Fruit fly (Drosophila melanogaster) whole organism, embryonic: ENCODE measurements around the gene CG8851.

Experiments
- Adf1 ChIP-seq: fragments of 200-800 bp; sonication (Bioruptor generic); IDR thresholded peaks from 2 replicates; pipeline ENCODE4 v1.3.6; 2022; ENCODE audit warnings: missing biosample characterization, missing genetic modification characterization
- B-H2 ChIP-seq: fragments of 200-800 bp; sonication (Bioruptor generic); optimal IDR thresholded peaks from 2 replicates; lab custom pipeline; 2018; ENCODE audit warnings: missing biosample characterization, mild to moderate bottlenecking, missing genetic modification characterization
- Bdp1 ChIP-seq: fragments of 200-800 bp; sonication (Bioruptor generic); optimal IDR thresholded peaks from 3 replicates; lab custom pipeline; 2016; ENCODE audit warnings: missing biosample characterization, missing genetic modification characterization
- CG10209 ChIP-seq: fragments of 200-800 bp; sonication (Bioruptor generic); optimal IDR thresholded peaks from 3 replicates; lab custom pipeline; 2017; ENCODE audit warnings: missing biosample characterization, mild to moderate bottlenecking, missing genetic modification characterization, missing genetic modification reagents
- CG10267 ChIP-seq: fragments of 200-800 bp; sonication (Bioruptor generic); optimal IDR thresholded peaks from 2 replicates; lab custom pipeline; 2018; ENCODE audit warnings: missing biosample characterization, mild to moderate bottlenecking, missing genetic modification characterization, moderate library complexity
- CG10321 ChIP-seq: fragments of 200-800 bp; sonication (Bioruptor generic); IDR thresholded peaks from 2 replicates; pipeline ENCODE4 v1.3.6; 2022; ENCODE audit warnings: missing biosample characterization, missing genetic modification characterization
- CG12104 ChIP-seq: fragments of 200-800 bp; sonication (Bioruptor generic); optimal IDR thresholded peaks from 3 replicates; lab custom pipeline; 2016; ENCODE audit warnings: missing biosample characterization, missing genetic modification characterization
- CG12942 ChIP-seq: fragments of 200-800 bp; sonication (Bioruptor generic); optimal IDR thresholded peaks from 3 replicates; lab custom pipeline; 2016; ENCODE audit warnings: missing biosample characterization, missing genetic modification characterization
- CG13123 ChIP-seq: fragments of 200-800 bp; sonication (Bioruptor generic); optimal IDR thresholded peaks from 2 replicates; lab custom pipeline; 2016; ENCODE audit warnings: missing biosample characterization, missing genetic modification characterization
- CG1529 ChIP-seq: fragments of 200-800 bp; sonication (Bioruptor generic); optimal IDR thresholded peaks from 3 replicates; lab custom pipeline; 2018; ENCODE audit warnings: missing biosample characterization, missing genetic modification characterization
- CG15601 ChIP-seq: fragments of 200-800 bp; sonication (Bioruptor generic); optimal IDR thresholded peaks from 3 replicates; lab custom pipeline; 2019; ENCODE audit warnings: missing biosample characterization, mild to moderate bottlenecking, missing genetic modification characterization, moderate library complexity
- CG15696 ChIP-seq: fragments of 200-800 bp; sonication (Bioruptor generic); optimal IDR thresholded peaks from 2 replicates; lab custom pipeline; 2019; ENCODE audit warnings: missing biosample characterization, mild to moderate bottlenecking, missing genetic modification characterization, moderate library complexity
- CG17385 ChIP-seq: fragments of 200-800 bp; sonication (Bioruptor generic); optimal IDR thresholded peaks from 3 replicates; lab custom pipeline; 2018; ENCODE audit warnings: missing biosample characterization, mild to moderate bottlenecking, missing genetic modification characterization
- CG17612 ChIP-seq: fragments of 200-800 bp; sonication (Bioruptor generic); IDR thresholded peaks from 2 replicates; pipeline ENCODE4 v1.3.6; 2022; ENCODE audit warnings: missing biosample characterization, missing genetic modification characterization
- CG17829 ChIP-seq: fragments of 200-800 bp; optimal IDR thresholded peaks from 2 replicates; lab custom pipeline; 2019; ENCODE audit warnings: missing biosample characterization, mild to moderate bottlenecking, missing genetic modification characterization, moderate library complexity
- CG2199 ChIP-seq: fragments of 200-800 bp; sonication (Bioruptor generic); IDR thresholded peaks from 3 replicates; pipeline ENCODE4 v1.3.6; 2022; ENCODE audit warnings: missing biosample characterization, missing genetic modification characterization
- CG30403 ChIP-seq: fragments of 200-800 bp; sonication (Bioruptor generic); optimal IDR thresholded peaks from 3 replicates; lab custom pipeline; 2016; ENCODE audit warnings: missing biosample characterization, missing genetic modification characterization
- CG32772 ChIP-seq: fragments of 200-800 bp; sonication (Bioruptor generic); IDR thresholded peaks from 2 replicates; pipeline ENCODE4 v1.3.6; 2022; ENCODE audit warnings: missing biosample characterization, missing genetic modification characterization
- CG33557 ChIP-seq: fragments of 200-800 bp; sonication (Bioruptor generic); optimal IDR thresholded peaks from 2 replicates; lab custom pipeline; 2019; ENCODE audit warnings: missing biosample characterization, mild to moderate bottlenecking, missing genetic modification characterization, moderate library complexity
- CG3407 ChIP-seq: fragments of 200-800 bp; sonication (Bioruptor generic); optimal IDR thresholded peaks from 2 replicates; lab custom pipeline; 2018; ENCODE audit warnings: missing biosample characterization, mild to moderate bottlenecking, missing genetic modification characterization
- CG4404 ChIP-seq: fragments of 200-800 bp; sonication (Bioruptor generic); IDR thresholded peaks from 2 replicates; pipeline ENCODE4 v1.3.6; 2022; ENCODE audit warnings: missing biosample characterization, missing genetic modification characterization
- CG4854 ChIP-seq: fragments of 200-800 bp; sonication (Bioruptor generic); optimal IDR thresholded peaks from 2 replicates; lab custom pipeline; 2016; ENCODE audit warnings: missing biosample characterization, missing genetic modification characterization, inconsistent platforms
- CG6254 ChIP-seq: fragments of 200-800 bp; sonication (Bioruptor generic); optimal IDR thresholded peaks from 3 replicates; lab custom pipeline; 2017; ENCODE audit warnings: mild to moderate bottlenecking, missing biosample characterization, missing genetic modification reagents, missing genetic modification characterization
- CG6654 ChIP-seq: fragments of 200-800 bp; sonication (Bioruptor generic); optimal IDR thresholded peaks from 2 replicates; lab custom pipeline; 2017; ENCODE audit warnings: missing biosample characterization, mild to moderate bottlenecking, missing genetic modification characterization
- CG6854 ChIP-seq: fragments of 200-800 bp; sonication (Bioruptor generic); optimal IDR thresholded peaks from 3 replicates; lab custom pipeline; 2017; ENCODE audit warnings: missing biosample characterization, mild to moderate bottlenecking, missing genetic modification characterization
- CG8281 ChIP-seq: fragments of 200-800 bp; sonication (Bioruptor generic); optimal IDR thresholded peaks from 2 replicates; lab custom pipeline; 2018; ENCODE audit warnings: missing biosample characterization, mild to moderate bottlenecking, missing genetic modification characterization, moderate library complexity
- CG8765 ChIP-seq: fragments of 200-800 bp; sonication (Bioruptor generic); IDR thresholded peaks from 2 replicates; pipeline ENCODE4 v1.3.6; 2022; ENCODE audit warnings: missing biosample characterization, missing genetic modification characterization
- E2f1 ChIP-seq: fragments of 200-800 bp; sonication (Bioruptor generic); IDR thresholded peaks from 2 replicates; pipeline ENCODE4 v1.3.6; 2022; ENCODE audit warnings: missing biosample characterization, missing genetic modification characterization
- GATAe ChIP-seq: fragments of 200-800 bp; sonication (Bioruptor generic); conservative IDR thresholded peaks from 2 replicates; pipeline ENCODE4 v1.3.6; 2022; ENCODE audit warnings: missing biosample characterization, missing genetic modification characterization
- HmgZ ChIP-seq: fragments of 200-800 bp; sonication (Bioruptor generic); optimal IDR thresholded peaks from 2 replicates; lab custom pipeline; 2018; ENCODE audit warnings: missing biosample characterization, mild to moderate bottlenecking, missing genetic modification characterization
- Hsf ChIP-seq: fragments of 200-800 bp; sonication (Bioruptor generic); optimal IDR thresholded peaks from 3 replicates; lab custom pipeline; 2016; ENCODE audit warnings: missing biosample characterization, missing genetic modification characterization
- NFAT ChIP-seq: fragments of 200-800 bp; sonication (Bioruptor generic); IDR thresholded peaks from 2 replicates; pipeline ENCODE4 v1.3.6; 2022; ENCODE audit warnings: missing biosample characterization, missing genetic modification characterization
- Neu2 ChIP-seq: fragments of 200-800 bp; sonication (Bioruptor generic); optimal IDR thresholded peaks from 3 replicates; lab custom pipeline; 2016; ENCODE audit warnings: missing biosample characterization, missing genetic modification characterization, borderline replicate concordance
- Pdp1 ChIP-seq, 2 experiments: fragments of 200-800 bp; sonication (Bioruptor generic); optimal IDR thresholded peaks; 3 replicates each; lab custom pipeline; 2016; ENCODE audit warnings: missing biosample characterization in 2 of 2, missing genetic modification characterization in 2 of 2, mild to moderate bottlenecking in 1 of 2, moderate library complexity in 1 of 2
- Side ChIP-seq: fragments of 200-800 bp; sonication (Bioruptor generic); optimal IDR thresholded peaks from 2 replicates; lab custom pipeline; 2016; ENCODE audit warnings: missing biosample characterization, missing genetic modification characterization
- Sox102F ChIP-seq: fragments of 200-800 bp; sonication (Bioruptor generic); optimal IDR thresholded peaks from 2 replicates; lab custom pipeline; 2018; ENCODE audit warnings: missing biosample characterization, mild to moderate bottlenecking, missing genetic modification characterization, moderate library complexity
- croc ChIP-seq: fragments of 200-800 bp; sonication (Bioruptor generic); conservative IDR thresholded peaks from 3 replicates; pipeline ENCODE4 v1.3.6; 2022; ENCODE audit warnings: missing biosample characterization, missing genetic modification characterization
- fd102C ChIP-seq: fragments of 200-800 bp; sonication (Bioruptor generic); optimal IDR thresholded peaks from 2 replicates; lab custom pipeline; 2018; ENCODE audit warnings: missing biosample characterization, mild to moderate bottlenecking, missing genetic modification characterization, moderate library complexity
- fd3F ChIP-seq: fragments of 200-800 bp; sonication (Bioruptor generic); optimal IDR thresholded peaks from 2 replicates; lab custom pipeline; 2018; ENCODE audit warnings: missing biosample characterization, mild to moderate bottlenecking, missing genetic modification characterization, moderate library complexity
- gem ChIP-seq: fragments of 200-800 bp; sonication (Bioruptor generic); optimal IDR thresholded peaks from 2 replicates; lab custom pipeline; 2019; ENCODE audit warnings: missing biosample characterization, mild to moderate bottlenecking, missing genetic modification characterization, moderate library complexity
- lola ChIP-seq, 3 experiments: fragments of >200 bp in 2 of 3; fragments of 200-800 bp in 1 of 3; sonication (Bioruptor generic) in 1 of 3; optimal IDR thresholded peaks; 2 replicates each; lab custom pipeline; 2017 to 2019; ENCODE audit warnings: missing biosample characterization in 3 of 3, missing genetic modification characterization in 3 of 3, mild to moderate bottlenecking in 1 of 3, moderate library complexity in 1 of 3
- pan ChIP-seq, 4 experiments: fragments of >200 bp in 3 of 4; fragments of 200-800 bp in 1 of 4; sonication (Bioruptor generic) in 1 of 4; optimal IDR thresholded peaks in 3 of 4; IDR thresholded peaks in 1 of 4; 2 replicates each; pipeline versions ENCODE4 v1.3.6 to Lab custom; 2017 to 2022; ENCODE audit warnings: missing biosample characterization in 2 of 4, missing genetic modification characterization in 2 of 4, mixed read lengths in 1 of 4
- prd ChIP-seq, 3 experiments: fragments of >200 bp in 2 of 3; fragments of 200-800 bp in 1 of 3; sonication (Bioruptor generic) in 1 of 3; optimal IDR thresholded peaks in 2 of 3; IDR thresholded peaks in 1 of 3; 2 replicates in 2 of 3; 3 replicates in 1 of 3; pipeline versions ENCODE4 v1.3.6 to Lab custom; 2017 to 2022; ENCODE audit warnings: missing biosample characterization in 1 of 3, missing genetic modification characterization in 1 of 3
- row ChIP-seq: fragments of 200-800 bp; sonication (Bioruptor generic); IDR thresholded peaks from 3 replicates; pipeline ENCODE4 v1.3.6; 2022; ENCODE audit warnings: missing biosample characterization, missing genetic modification characterization
- sens-2 ChIP-seq: fragments of 200-800 bp; sonication (Bioruptor generic); IDR thresholded peaks from 2 replicates; pipeline ENCODE4 v1.3.6; 2022; ENCODE audit warnings: missing biosample characterization, missing genetic modification characterization
- slp2 ChIP-seq: fragments of 200-800 bp; sonication (Bioruptor generic); optimal IDR thresholded peaks from 2 replicates; lab custom pipeline; 2016; ENCODE audit warnings: missing biosample characterization, missing genetic modification characterization
- sob ChIP-seq: fragments of 200-800 bp; sonication (Bioruptor generic); IDR thresholded peaks from 2 replicates; pipeline ENCODE4 v1.3.6; 2022; ENCODE audit warnings: missing biosample characterization, missing genetic modification characterization
- ttk ChIP-seq: fragments of 200-800 bp; sonication (Bioruptor generic); IDR thresholded peaks from 2 replicates; pipeline ENCODE4 v2.1.2; 2022; ENCODE audit warnings: missing biosample characterization, missing genetic modification characterization

The CG8851 gene

DNA sequence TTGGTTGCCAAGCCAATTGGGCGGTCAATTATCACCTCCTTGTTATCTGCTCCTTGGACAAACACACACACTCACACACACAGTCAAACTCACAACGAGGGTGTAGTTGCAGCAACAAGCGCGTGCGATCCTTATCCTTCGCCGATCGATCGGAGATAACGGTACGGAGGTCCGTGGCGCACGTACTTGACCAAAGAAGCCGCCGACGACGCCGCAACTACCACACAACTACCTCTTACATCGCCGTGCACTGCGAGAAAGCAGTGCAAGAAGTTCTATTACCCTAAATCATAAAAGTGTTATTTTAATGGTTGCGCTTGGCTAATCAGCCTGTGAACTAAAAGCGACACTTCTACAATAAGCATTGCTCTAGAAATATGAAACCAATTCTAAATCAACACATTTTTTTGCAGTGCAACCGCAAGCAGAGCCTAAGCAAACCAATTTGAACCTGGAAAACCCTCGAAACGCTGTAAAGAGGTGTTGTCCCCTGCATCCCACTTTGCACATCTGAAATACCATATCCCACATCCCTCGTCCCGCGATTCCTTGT lies 13.6 kb downstream of the CG8851 start (continued):
- TF ChIP-seq CG3407 (no peak), CG10321 (no peak; the same call in 1 of the 2 replicates), CG30403 (peak; percentile 46), CG10267 (tag; lab: Kevin White, UChicago) (peak; percentile 36), CG2199 (GFP tag; lab: Robert Waterston, UW) (no peak), B-H2 (GFP tag; lab: Kevin White, UChicago) (no peak), slp2 (GFP tag; lab: Kevin White, UChicago) (peak; percentile 44), sens-2 (GFP tag; lab: Robert Waterston, UW) (no peak), Side (GFP tag; lab: Kevin White, UChicago) (peak; percentile 49), lola (GFP tag; optimal IDR thresholded peaks at IDR 0.05; lab: Kevin White, UChicago) (peak in 1 of 3 experiments; percentile 73), sob (peak; percentile 70; the same call in 1 of the 2 replicates), CG8281 (tag; lab: Kevin White, UChicago) (no peak), pan (optimal IDR thresholded peaks at IDR 0.05; lab: Kevin White, UChicago) (no peak), pan (GFP tag; optimal IDR thresholded peaks at IDR 0.05 in 1 of 2, IDR thresholded peaks at IDR 0.05 in 1 of 2) (peak in 1 of 2 experiments; percentile 65), CG4404 (GFP tag; lab: Robert Waterston, UW) (peak; percentile 85), CG17612 (GFP tag; lab: Robert Waterston, UW) (no peak), Sox102F (GFP tag; lab: Kevin White, UChicago) (peak; percentile 16), gem (tag; lab: Kevin White, UChicago) (peak; percentile 67), CG15601 (tag; lab: Kevin White, UChicago) (no peak), Bdp1 (GFP tag; lab: Kevin White, UChicago) (no peak), Hsf (peak; percentile 46), CG6654 (GFP tag; lab: Kevin White, UChicago) (peak; percentile 4), NFAT (no peak), CG6854 (no peak), CG12942 (GFP tag; lab: Kevin White, UChicago) (peak; percentile 28), CG6254 (peak; percentile 50), CG4854 (GFP tag; lab: Kevin White, UChicago) (no peak), HmgZ (tag; lab: Kevin White, UChicago) (no peak), E2f1 (GFP tag; lab: Robert Waterston, UW) (0 out of 2 replicates have a peak, but pooled peaks have one; percentile 22), GATAe (GFP tag; lab: Robert Waterston, UW) (no peak), CG1529 (no peak), croc (GFP tag; lab: Robert Waterston, UW) (0 out of 3 replicates have a peak, but pooled peaks have one; percentile 40), prd (optimal IDR thresholded peaks at IDR 0.05; lab: Kevin White, UChicago) (no peak), prd (GFP tag; IDR thresholded peaks at IDR 0.05; lab: Robert Waterston, UW) (peak; percentile 95), fd102C (peak; percentile 93), Pdp1 (GFP tag; optimal IDR thresholded peaks at IDR 0.05; lab: Kevin White, UChicago) (peak; percentile 45 to 59), CG15696 (tag; lab: Kevin White, UChicago) (peak; percentile 88), CG33557 (no peak), CG10209 (peak; percentile 27), CG8765 (GFP tag; lab: Robert Waterston, UW) (peak; percentile 84), Adf1 (GFP tag; lab: Robert Waterston, UW) (no peak), CG17385 (GFP tag; lab: Kevin White, UChicago) (no peak), ttk (GFP tag; lab: Robert Waterston, UW) (0 out of 2 replicates have a peak, but pooled peaks have one; percentile 35), CG13123 (GFP tag; lab: Kevin White, UChicago) (peak; percentile 10), CG32772 (GFP tag; lab: Robert Waterston, UW) (peak; percentile 43; the same call in 1 of the 2 replicates), CG12104 (GFP tag; lab: Kevin White, UChicago) (no peak), fd3F (no peak), CG17829 (tag; lab: Kevin White, UChicago) (peak; percentile 76), row (GFP tag; lab: Robert Waterston, UW) (peak; percentile 53), Neu2 (GFP tag; lab: Kevin White, UChicago) (peak; percentile 78)
